Worm (Caenorhabditis elegans): ENCODE data around the gene htz-1.

DNA sequence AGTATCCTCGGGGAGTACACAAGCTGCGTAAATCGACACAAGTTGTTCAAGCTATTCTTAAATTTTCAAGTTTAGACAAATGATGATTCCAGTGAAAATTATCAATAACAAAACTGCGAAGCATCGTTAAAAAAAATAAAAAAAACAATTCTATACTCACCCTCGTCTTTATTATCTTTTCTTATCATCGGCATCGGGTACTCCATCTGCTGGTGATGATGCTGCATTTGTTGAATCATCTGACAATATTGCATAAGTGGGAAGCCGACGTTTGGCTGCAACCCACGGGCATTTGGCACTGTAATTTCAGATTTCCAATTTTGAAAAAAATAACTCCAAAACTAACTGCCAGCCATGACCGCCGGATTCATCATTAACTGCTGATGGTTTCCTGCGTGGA is 35.3 kb downstream of the htz-1 start:
- no peak for TF ChIP-seq nfya-2 (GFP tag; IDR thresholded peaks at IDR 0.05)
- no peak for TF ChIP-seq him-1 (tag; optimal IDR thresholded peaks at IDR 0.05)
- no peak for TF ChIP-seq let-526 (GFP tag; IDR thresholded peaks at IDR 0.05)
- TF ChIP-seq pha-4 (tag; optimal IDR thresholded peaks at IDR 0.05), result no peak
- no peak for TF ChIP-seq tbp1 (GFP tag; optimal IDR thresholded peaks at IDR 0.05)
- TF ChIP-seq Y56A3A.18 (GFP tag; IDR thresholded peaks at IDR 0.05), result no peak
- TF ChIP-seq unc-130 (GFP tag; optimal IDR thresholded peaks at IDR 0.05), result no peak
- no peak for TF ChIP-seq snpc-4 (GFP tag; optimal IDR thresholded peaks at IDR 0.05)
- no peak for TF ChIP-seq snpc-4 (tag; optimal IDR thresholded peaks at IDR 0.05)
- TF ChIP-seq bed-2 (GFP tag; IDR thresholded peaks at IDR 0.05), result no peak
- TF ChIP-seq somi-1 (GFP tag; optimal IDR thresholded peaks at IDR 0.05), result no peak
- no peak for TF ChIP-seq Y95B8A.8 (GFP tag; IDR thresholded peaks at IDR 0.05)
- no peak for TF ChIP-seq lin-35 (GFP tag; optimal IDR thresholded peaks at IDR 0.05)
